Fruit fly (Drosophila melanogaster) whole organism, wandering third instar larva: Measurements from ENCODE around the gene CG45488.
"Not testable (repeated sequence)": the region's sequence is repeated elsewhere in the genome, so short reads cannot be mapped to it uniquely, and the experiment has no call there.

ENCODE experiments used
- Abd-B ChIP-seq: fragments of >200 bp; optimal IDR thresholded peaks from 2 replicates; lab custom pipeline; 2017; ENCODE audit warnings: missing biosample characterization, missing genetic modification characterization
- CG32264 ChIP-seq: fragments of 200-800 bp; sonication (Bioruptor generic); optimal IDR thresholded peaks from 2 replicates; lab custom pipeline; 2016; ENCODE audit warnings: missing biosample characterization, missing genetic modification characterization
- CG9705 ChIP-seq: fragments of 200-800 bp; sonication (Bioruptor generic); optimal IDR thresholded peaks from 2 replicates; lab custom pipeline; 2018; ENCODE audit warnings: missing biosample characterization, mild to moderate bottlenecking, missing genetic modification characterization
- CrebA ChIP-seq: fragments of 200-800 bp; sonication (Bioruptor generic); optimal IDR thresholded peaks from 2 replicates; lab custom pipeline; 2016; ENCODE audit warnings: missing biosample characterization, mild to moderate bottlenecking, missing genetic modification characterization, borderline replicate concordance
- Dfd ChIP-seq: fragments of >200 bp; optimal IDR thresholded peaks from 2 replicates; lab custom pipeline; 2017; ENCODE audit warnings: missing biosample characterization, missing genetic modification characterization
- Dif ChIP-seq: fragments of 200-275, 200-300 bp; sonication (Bioruptor generic); optimal IDR thresholded peaks from 2 replicates; lab custom pipeline; 2018; ENCODE audit warnings: missing biosample characterization, missing genetic modification characterization; ENCODE audit not compliant: partially characterized antibody
- GATAd ChIP-seq: sonication (Bioruptor generic); optimal IDR thresholded peaks from 2 replicates; lab custom pipeline; 2016; ENCODE audit warnings: missing biosample characterization, missing genetic modification characterization
- HLH106 ChIP-seq: fragments of 200-800 bp; optimal IDR thresholded peaks from 3 replicates; lab custom pipeline; 2019; ENCODE audit warnings: missing biosample characterization, mild to moderate bottlenecking, missing genetic modification characterization, moderate library complexity
- Hnf4 ChIP-seq: fragments of 200-800 bp; sonication (Bioruptor generic); optimal IDR thresholded peaks from 2 replicates; lab custom pipeline; 2016; ENCODE audit warnings: missing biosample characterization, mild to moderate bottlenecking, missing genetic modification characterization
- Hr78 ChIP-seq: fragments of >200 bp; optimal IDR thresholded peaks from 2 replicates; lab custom pipeline; 2017; ENCODE audit warnings: missing biosample characterization, missing genetic modification characterization
- Hr83 ChIP-seq: fragments of 200-300 bp; sonication (Bioruptor generic); optimal IDR thresholded peaks from 2 replicates; lab custom pipeline; 2016; ENCODE audit warnings: missing biosample characterization, mild to moderate bottlenecking, missing genetic modification characterization, moderate library complexity; ENCODE audit not compliant: poor library complexity, severe bottlenecking
- Jra ChIP-seq: sonication (Bioruptor generic); optimal IDR thresholded peaks from 2 replicates; lab custom pipeline; 2016; ENCODE audit warnings: missing biosample characterization, missing genetic modification characterization
- Mio ChIP-seq: sonication (Bioruptor generic); optimal IDR thresholded peaks from 2 replicates; lab custom pipeline; 2016; ENCODE audit warnings: missing biosample characterization, missing genetic modification characterization
- Myc ChIP-seq: fragments of >200 bp; optimal IDR thresholded peaks from 2 replicates; lab custom pipeline; 2017
- N ChIP-seq: fragments of >200 bp; optimal IDR thresholded peaks from 2 replicates; lab custom pipeline; 2018; ENCODE audit warnings: missing biosample characterization, missing external identifiers, missing genetic modification characterization
- OdsH ChIP-seq: fragments of 200-800 bp; sonication (Bioruptor generic); optimal IDR thresholded peaks from 2 replicates; lab custom pipeline; 2016; ENCODE audit warnings: missing biosample characterization, mild to moderate bottlenecking, missing genetic modification characterization
- Rel ChIP-seq, 2 experiments: fragments of 200-800 bp; sonication (Bioruptor generic) in 1 of 2; optimal IDR thresholded peaks; 2 replicates in 1 of 2; 3 replicates in 1 of 2; lab custom pipeline; 2016 to 2019; ENCODE audit warnings: mild to moderate bottlenecking in 2 of 2, missing biosample characterization in 2 of 2, missing genetic modification characterization in 2 of 2, moderate library complexity in 1 of 2
- Sp1 ChIP-seq: fragments of 200-800 bp; sonication (Bioruptor generic); optimal IDR thresholded peaks from 3 replicates; lab custom pipeline; 2019; ENCODE audit warnings: missing biosample characterization, mild to moderate bottlenecking, missing genetic modification characterization, moderate library complexity
- Vsx2 ChIP-seq: fragments of 200-300, 225-300 bp; sonication (Bioruptor generic); optimal IDR thresholded peaks from 2 replicates; lab custom pipeline; 2018; ENCODE audit warnings: missing biosample characterization, missing genetic modification characterization; ENCODE audit not compliant: partially characterized antibody
- br ChIP-seq: fragments of 200-800 bp; sonication (Bioruptor generic); optimal IDR thresholded peaks from 2 replicates; lab custom pipeline; 2016; ENCODE audit warnings: missing biosample characterization, missing genetic modification characterization
- brk ChIP-seq: fragments of 200-800 bp; sonication (Bioruptor generic); optimal IDR thresholded peaks from 2 replicates; lab custom pipeline; 2016; ENCODE audit warnings: missing biosample characterization, mild to moderate bottlenecking, missing genetic modification characterization
- dl ChIP-seq, 2 experiments: fragments of 175-275, 200-275 bp in 1 of 2; fragments of 200-275 bp in 1 of 2; sonication (Bioruptor generic); optimal IDR thresholded peaks; lab custom pipeline; 2018; ENCODE audit warnings: mild to moderate bottlenecking in 2 of 2, missing biosample characterization in 2 of 2, missing genetic modification characterization in 2 of 2, moderate library complexity in 2 of 2; ENCODE audit not compliant: partially characterized antibody in 2 of 2, insufficient read depth in 1 of 2
- dmrt93B ChIP-seq: fragments of 200-800 bp; sonication (Bioruptor generic); optimal IDR thresholded peaks from 2 replicates; lab custom pipeline; 2018; ENCODE audit warnings: missing biosample characterization, mild to moderate bottlenecking, missing genetic modification characterization
- dsf ChIP-seq: sonication (Bioruptor generic); optimal IDR thresholded peaks from 2 replicates; lab custom pipeline; 2016; ENCODE audit warnings: missing biosample characterization, missing genetic modification characterization, borderline replicate concordance
- ey ChIP-seq: fragments of 200-800 bp; sonication (Bioruptor generic); optimal IDR thresholded peaks from 2 replicates; lab custom pipeline; 2016; ENCODE audit warnings: missing biosample characterization, missing genetic modification characterization
- foxo ChIP-seq, 2 experiments: fragments of 200-800 bp; sonication (Bioruptor generic); optimal IDR thresholded peaks; 2 replicates in 1 of 2; 3 replicates in 1 of 2; lab custom pipeline; 2016 to 2017; ENCODE audit warnings: missing biosample characterization in 2 of 2, missing genetic modification characterization in 2 of 2
- fru ChIP-seq: fragments of 200-800 bp; sonication (Bioruptor generic); optimal IDR thresholded peaks from 3 replicates; lab custom pipeline; 2016; ENCODE audit warnings: missing biosample characterization, mild to moderate bottlenecking, missing genetic modification characterization
- h ChIP-seq: fragments of 200-800 bp; sonication (Bioruptor generic); optimal IDR thresholded peaks from 3 replicates; lab custom pipeline; 2016; ENCODE audit warnings: missing biosample characterization, mild to moderate bottlenecking, missing genetic modification characterization
- jim ChIP-seq: fragments of 175-275, 200-325 bp; sonication (Bioruptor generic); optimal IDR thresholded peaks from 2 replicates; lab custom pipeline; 2016; ENCODE audit warnings: missing biosample characterization, mild to moderate bottlenecking, missing genetic modification characterization
- lola ChIP-seq: fragments of >200 bp; optimal IDR thresholded peaks from 2 replicates; lab custom pipeline; 2017; ENCODE audit warnings: missing biosample characterization, missing genetic modification characterization
- pan ChIP-seq: fragments of >200 bp; optimal IDR thresholded peaks from 2 replicates; lab custom pipeline; 2017
- psq ChIP-seq: fragments of 200-800 bp; sonication (Bioruptor generic); optimal IDR thresholded peaks from 3 replicates; lab custom pipeline; 2017; ENCODE audit warnings: missing biosample characterization, mild to moderate bottlenecking, missing genetic modification characterization, moderate library complexity
- rgr ChIP-seq: fragments of 200-800 bp; sonication (Bioruptor generic); optimal IDR thresholded peaks from 3 replicates; lab custom pipeline; 2016; ENCODE audit warnings: missing biosample characterization, mild to moderate bottlenecking, missing genetic modification characterization
- sage ChIP-seq: fragments of 200-800 bp; sonication (Bioruptor generic); optimal IDR thresholded peaks from 2 replicates; lab custom pipeline; 2016; ENCODE audit warnings: missing biosample characterization, mild to moderate bottlenecking, missing genetic modification characterization
- sv ChIP-seq: fragments of 200-800 bp; sonication (Bioruptor generic); optimal IDR thresholded peaks from 3 replicates; lab custom pipeline; 2016; ENCODE audit warnings: missing biosample characterization, missing genetic modification characterization
- tai ChIP-seq: sonication (Bioruptor generic); optimal IDR thresholded peaks from 2 replicates; lab custom pipeline; 2016; ENCODE audit warnings: missing biosample characterization, missing genetic modification characterization
- usp ChIP-seq: fragments of >200 bp; optimal IDR thresholded peaks from 2 replicates; lab custom pipeline; 2017; ENCODE audit warnings: missing biosample characterization, missing genetic modification characterization

CG45488 gene

DNA sequence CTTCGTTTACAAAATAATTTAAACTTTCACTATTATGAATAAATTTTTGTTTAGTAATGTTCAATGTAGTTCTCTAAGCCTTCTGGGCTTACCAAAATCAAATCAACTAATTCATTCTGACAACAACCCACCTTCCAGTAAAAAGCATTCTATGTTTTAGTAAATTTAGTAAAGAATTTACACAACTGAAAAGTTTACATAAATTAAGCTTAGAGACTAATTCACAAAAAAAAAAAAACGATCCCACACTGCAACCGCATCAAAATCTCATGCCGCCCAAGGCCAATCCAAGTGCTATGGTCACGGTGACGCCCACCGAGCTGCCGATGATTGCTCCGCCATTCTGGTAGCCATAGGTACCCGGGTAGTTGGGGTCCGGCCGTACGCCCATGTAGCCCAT is at the start of gene CG45488:
CG45488 (minus strand) TSS at position 101 of the 400 bp plus-strand sequence.
- TF ChIP-seq Sp1 (GFP tag; lab: Kevin White, UChicago); Hnf4; CG9705: not testable (repeated sequence)

DNA sequence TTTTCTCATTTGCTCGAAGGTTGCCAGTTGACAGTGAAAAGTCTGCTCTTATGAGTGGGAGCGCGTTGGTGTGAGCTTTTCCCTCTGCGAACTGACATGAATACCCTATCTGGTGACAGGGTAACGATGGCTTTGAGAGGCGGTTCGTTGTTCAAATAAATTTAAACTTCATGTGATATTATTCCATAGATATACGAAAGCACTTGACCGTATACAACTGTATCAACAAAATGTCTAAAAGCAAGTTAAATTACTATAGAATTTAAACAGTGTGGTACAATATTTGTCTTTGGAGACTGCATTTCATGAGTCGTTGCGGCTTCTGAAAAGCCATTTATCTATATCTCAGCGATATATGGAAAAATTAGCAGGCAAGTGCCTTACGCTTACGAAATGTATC is 44.0 kb upstream of the CG45488 start:
- TF ChIP-seq GATAd (GFP tag; lab: Kevin White, UChicago) (no peak), CrebA (no peak), psq (GFP tag; lab: Kevin White, UChicago) (peak; percentile 32), fru (GFP tag; lab: Kevin White, UChicago) (peak; percentile 49), ey (GFP tag; lab: Kevin White, UChicago) (peak; percentile 57), lola (no peak), N (no peak), sv (GFP tag; lab: Kevin White, UChicago) (no peak), Hr83 (GFP tag; lab: Kevin White, UChicago) (no peak), pan (lab: Kevin White, UChicago) (no peak), usp (GFP tag; lab: Kevin White, UChicago) (no peak), tai (GFP tag; lab: Kevin White, UChicago) (peak; percentile 18), brk (GFP tag; lab: Kevin White, UChicago) (no peak), Dfd (GFP tag; lab: Kevin White, UChicago) (no peak), HLH106 (tag; lab: Kevin White, UChicago) (peak; percentile 32), foxo (GFP tag; optimal IDR thresholded peaks at IDR 0.05; lab: Kevin White, UChicago) (peak in 1 of 2 experiments; percentile 61), CG32264 (GFP tag; lab: Kevin White, UChicago) (no peak), Mio (GFP tag; lab: Kevin White, UChicago) (no peak), h (GFP tag; lab: Kevin White, UChicago) (peak; percentile 33), dl (GFP tag; optimal IDR thresholded peaks at IDR 0.05; lab: Kevin White, UChicago; ENCODE audit: insufficient read depth in 1 of 2, partially characterized antibody in 2 of 2) (no peak), dmrt93B (GFP tag; lab: Kevin White, UChicago) (no peak), Myc (no peak), jim (GFP tag; lab: Kevin White, UChicago) (no peak), rgr (GFP tag; lab: Kevin White, UChicago) (peak; percentile 29), CG9705 (no peak), Dif (GFP tag; lab: Kevin White, UChicago) (no peak), Hr78 (no peak), Rel (GFP tag; optimal IDR thresholded peaks at IDR 0.05; lab: Kevin White, UChicago) (no peak), Rel (tag; optimal IDR thresholded peaks at IDR 0.05; lab: Kevin White, UChicago) (no peak), Vsx2 (no peak), Jra (GFP tag; lab: Kevin White, UChicago) (no peak), Hnf4 (peak; percentile 21), br (GFP tag; lab: Kevin White, UChicago) (peak; percentile 43), Abd-B (GFP tag; lab: Kevin White, UChicago) (no peak), Sp1 (GFP tag; lab: Kevin White, UChicago) (peak; percentile 31), OdsH (peak; percentile 40), dsf (GFP tag; lab: Kevin White, UChicago) (no peak), sage (no peak)

- TF ChIP-seq Abd-B (GFP tag; lab: Kevin White, UChicago) (no peak), usp (GFP tag; lab: Kevin White, UChicago) (no peak), Sp1 (GFP tag; lab: Kevin White, UChicago) (no peak)
Measured at dm6 chrX:19960881-19961347, 40.7 kb upstream of the CG45488 start, which contains the start of gene Nep3. Gene Nep3 (plus strand): TSS chrX:19961297.
